Worm (Caenorhabditis elegans): ENCODE data around the gene spe-45.

- TF ChIP-seq flt-1 (GFP tag; IDR thresholded peaks at IDR 0.05) (no peak), ztf-29 (GFP tag; IDR thresholded peaks at IDR 0.05) (peak; percentile 48; the same call in 1 of the 2 replicates), T22C8.4 (GFP tag; IDR thresholded peaks at IDR 0.05) (no peak)
Measured at ce11 chrIV:12364964-12365363, 24.9 kb downstream of the spe-45 start.

All from whole organism, midembryonic.